Worm (Caenorhabditis elegans) whole organism, L2 larva: Measurements from ENCODE around the gene fbxa-139.

ENCODE experiments used
- ceh-16 ChIP-seq: fragments of 150-350 bp; optimal IDR thresholded peaks from 2 replicates; lab custom pipeline; 2014; ENCODE audit warnings: missing biosample characterization, missing genetic modification characterization
- dmd-4 ChIP-seq: sonication (generic microtip); optimal IDR thresholded peaks from 2 replicates; lab custom pipeline; 2017; ENCODE audit warnings: missing biosample characterization, missing genetic modification characterization
- fos-1 ChIP-seq: fragments of 150-350 bp; optimal IDR thresholded peaks from 2 replicates; lab custom pipeline; 2014; ENCODE audit warnings: missing biosample characterization, missing genetic modification characterization
- gmeb-1 ChIP-seq: fragments of 150-350 bp; optimal IDR thresholded peaks from 2 replicates; lab custom pipeline; 2014; ENCODE audit warnings: missing biosample characterization, missing genetic modification characterization
- lin-13 ChIP-seq: fragments of 150-350 bp; optimal IDR thresholded peaks from 2 replicates; lab custom pipeline; 2014; ENCODE audit warnings: missing biosample characterization, missing genetic modification reagents, missing genetic modification characterization
- lsy-2 ChIP-seq, 2 experiments: fragments of 150-350 bp in 1 of 2; sonication (generic microtip) in 1 of 2; optimal IDR thresholded peaks; 2 replicates each; lab custom pipeline; 2014 to 2017; ENCODE audit warnings: missing biosample characterization in 2 of 2, missing genetic modification characterization in 2 of 2
- nhr-25 ChIP-seq: fragments of 150-350 bp; sonication (generic microtip); optimal IDR thresholded peaks from 3 replicates; lab custom pipeline; 2014; ENCODE audit warnings: missing biosample characterization, missing genetic modification characterization
- snpc-4 ChIP-seq: fragments of 150-350 bp; optimal IDR thresholded peaks from 2 replicates; lab custom pipeline; 2014; ENCODE audit warnings: missing biosample characterization, missing genetic modification characterization
- unc-55 ChIP-seq: fragments of 150-350 bp; sonication (generic microtip); optimal IDR thresholded peaks from 3 replicates; lab custom pipeline; 2014; ENCODE audit warnings: missing biosample characterization, missing genetic modification reagents, missing genetic modification characterization
- ztf-11 ChIP-seq: sonication (generic microtip); optimal IDR thresholded peaks from 2 replicates; lab custom pipeline; 2017; ENCODE audit warnings: missing biosample characterization, missing genetic modification characterization

DNA sequence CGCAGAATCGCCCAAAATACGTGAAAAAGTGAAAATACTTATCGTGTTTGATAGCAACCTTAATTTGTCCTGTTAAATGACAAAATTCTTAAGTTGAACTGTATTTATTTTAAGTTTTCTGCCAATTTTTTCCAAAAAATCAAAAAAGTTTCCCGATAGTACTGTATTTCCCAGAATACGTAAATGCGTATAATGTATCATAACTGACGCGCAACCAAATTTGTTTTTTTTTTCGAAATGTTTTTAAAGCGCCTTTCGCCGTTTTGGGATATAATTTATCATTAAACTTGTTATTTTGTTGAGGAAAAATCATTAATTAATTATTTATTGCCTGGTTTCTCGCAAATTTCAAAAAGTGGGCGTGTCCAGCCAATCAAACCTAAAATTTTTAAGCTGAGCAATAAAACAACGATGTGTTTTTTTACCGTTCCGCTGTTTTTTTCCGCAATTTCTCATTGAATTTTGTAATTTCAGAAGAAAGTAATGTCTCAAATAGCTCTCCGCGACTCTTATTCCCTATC lies 23.4 kb downstream of the fbxa-139 start, which contains the start of gene fbxa-95:
- TF ChIP-seq fos-1 (tag; lab: Kevin White, UChicago) (no peak), lin-13 (no peak), unc-55 (GFP tag; lab: Kevin White, UChicago) (no peak), snpc-4 (tag; lab: Kevin White, UChicago) (no peak), lsy-2 (tag; optimal IDR thresholded peaks at IDR 0.05; lab: Kevin White, UChicago) (no peak), ceh-16 (no peak), nhr-25 (tag; lab: Kevin White, UChicago) (no peak), dmd-4 (tag; lab: Kevin White, UChicago) (no peak), ztf-11 (tag; lab: Kevin White, UChicago) (no peak), gmeb-1 (tag; lab: Kevin White, UChicago) (no peak)
